Worm (Caenorhabditis elegans): ENCODE data around the gene glb-7.

ce11 chrIV:2083146-2083545, 39.4 kb upstream of the glb-7 start:
- TF ChIP-seq unc-62 (GFP tag; optimal IDR thresholded peaks at IDR 0.05) = no peak
- TF ChIP-seq unc-120 (tag; optimal IDR thresholded peaks at IDR 0.05; ENCODE audit: poor library complexity, severe bottlenecking) = no peak
- no peak for TF ChIP-seq nhr-12 (tag; optimal IDR thresholded peaks at IDR 0.05)
- no peak for TF ChIP-seq flh-1 (GFP tag; optimal IDR thresholded peaks at IDR 0.05)
- no peak for TF ChIP-seq snpc-4 (tag; optimal IDR thresholded peaks at IDR 0.05)
- no peak for TF ChIP-seq lin-13 (tag; optimal IDR thresholded peaks at IDR 0.05)
- no peak for TF ChIP-seq elt-3 (tag; optimal IDR thresholded peaks at IDR 0.05)
- no peak for TF ChIP-seq lsy-2 (tag; optimal IDR thresholded peaks at IDR 0.05)
